Fruit fly (Drosophila melanogaster): ENCODE results near the gene inaE.

inaE gene

dm6 chrX:13747052-13747451 is 36.5 kb upstream of the inaE start (continued):
- TF ChIP-seq Met (GFP tag; optimal IDR thresholded peaks at IDR 0.05) (no peak), Eip93F (GFP tag; optimal IDR thresholded peaks at IDR 0.05) (peak; percentile 28), pdm3 (GFP tag; optimal IDR thresholded peaks at IDR 0.05) (no peak), svp (GFP tag) (peak; percentile 66), Hr38 (GFP tag; optimal IDR thresholded peaks at IDR 0.05) (no peak), net (GFP tag; optimal IDR thresholded peaks at IDR 0.05) (no peak), fd59A (GFP tag; optimal IDR thresholded peaks at IDR 0.05) (no peak), Ets96B (tag; optimal IDR thresholded peaks at IDR 0.05) (no peak), Lpt (GFP tag; optimal IDR thresholded peaks at IDR 0.05) (peak; percentile 54), Sox14 (GFP tag; optimal IDR thresholded peaks at IDR 0.05) (peak; percentile 29), ss (GFP tag; optimal IDR thresholded peaks at IDR 0.05) (no peak), CG34406 (GFP tag; optimal IDR thresholded peaks at IDR 0.05) (no peak), OdsH (GFP tag; optimal IDR thresholded peaks at IDR 0.05) (no peak), eg (GFP tag; IDR thresholded peaks at IDR 0.05) (peak; percentile 66; the same call in 2 of the 3 replicates), salr (GFP tag; optimal IDR thresholded peaks at IDR 0.05) (no peak), fd85E (GFP tag; optimal IDR thresholded peaks at IDR 0.05) (no peak), CG10669 (GFP tag; optimal IDR thresholded peaks at IDR 0.05) (no peak), acj6 (GFP tag; optimal IDR thresholded peaks at IDR 0.05) (no peak), CG1621 (tag; optimal IDR thresholded peaks at IDR 0.05) (no peak), CG7368 (GFP tag; optimal IDR thresholded peaks at IDR 0.05) (no peak), CG6854 (GFP tag; optimal IDR thresholded peaks at IDR 0.05) (peak; percentile 46), CG31627 (GFP tag; optimal IDR thresholded peaks at IDR 0.05) (no peak), achi (GFP tag; optimal IDR thresholded peaks at IDR 0.05) (no peak), Hr4 (GFP tag; optimal IDR thresholded peaks at IDR 0.05) (no peak), fkh (GFP tag; optimal IDR thresholded peaks at IDR 0.05) (no peak), dsx (GFP tag; optimal IDR thresholded peaks at IDR 0.05; ENCODE audit: poor library complexity, severe bottlenecking) (no peak), CG15336 (GFP tag; IDR thresholded peaks at IDR 0.05) (peak; percentile 67)

dm6 chrX:13747635-13748467 is 35.7 kb upstream of the inaE start:
- TF ChIP-seq Eip78C (GFP tag): peak; percentile 84
- peak; percentile 77 for TF ChIP-seq CG15336 (GFP tag; IDR thresholded peaks at IDR 0.05)
- TF ChIP-seq eg (GFP tag; IDR thresholded peaks at IDR 0.05): peak; percentile 77
- peak; percentile 80 for TF ChIP-seq CG32006 (GFP tag; optimal IDR thresholded peaks at IDR 0.05)
- peak; percentile 51 for TF ChIP-seq CG16779 (tag; optimal IDR thresholded peaks at IDR 0.05)
- peak; percentile 40 for TF ChIP-seq CG4318 (GFP tag; optimal IDR thresholded peaks at IDR 0.05)
- peak; percentile 16 for TF ChIP-seq CG10631 (GFP tag; optimal IDR thresholded peaks at IDR 0.05)
- TF ChIP-seq Lpt (GFP tag; optimal IDR thresholded peaks at IDR 0.05): no peak
- TF ChIP-seq Eip75B (GFP tag; optimal IDR thresholded peaks at IDR 0.05): no peak
- 0 out of 2 replicates have a peak, but pooled peaks have one; percentile 22 for TF ChIP-seq CG11294 (GFP tag; IDR thresholded peaks at IDR 0.05)
- peak; percentile 27 for TF ChIP-seq CG11762 (GFP tag; optimal IDR thresholded peaks at IDR 0.05; ENCODE audit: insufficient read depth)
- peak; percentile 55 for TF ChIP-seq dac (GFP tag; optimal IDR thresholded peaks at IDR 0.05)
- peak; percentile 3 for TF ChIP-seq CG34406 (GFP tag; optimal IDR thresholded peaks at IDR 0.05)
- peak; percentile 72 for TF ChIP-seq CG6276 (GFP tag; optimal IDR thresholded peaks at IDR 0.05)
- TF ChIP-seq CG3919 (GFP tag; optimal IDR thresholded peaks at IDR 0.05): no peak
- TF ChIP-seq Hr38 (GFP tag; optimal IDR thresholded peaks at IDR 0.05): no peak
- TF ChIP-seq topi (GFP tag; optimal IDR thresholded peaks at IDR 0.05): no peak
- peak; percentile 46 for TF ChIP-seq OdsH (GFP tag; optimal IDR thresholded peaks at IDR 0.05)
- peak; percentile 30 for TF ChIP-seq net (GFP tag; optimal IDR thresholded peaks at IDR 0.05)
- TF ChIP-seq dsx (GFP tag; optimal IDR thresholded peaks at IDR 0.05; ENCODE audit: poor library complexity, severe bottlenecking): peak; percentile 63
- TF ChIP-seq ss (GFP tag; optimal IDR thresholded peaks at IDR 0.05): peak; percentile 68 to 83
- TF ChIP-seq salr (GFP tag; optimal IDR thresholded peaks at IDR 0.05): peak in 1 of 2 experiments; percentile 66
- TF ChIP-seq Ets21C (GFP tag; optimal IDR thresholded peaks at IDR 0.05): no peak
- no peak for TF ChIP-seq CG10669 (GFP tag; optimal IDR thresholded peaks at IDR 0.05)
- TF ChIP-seq Gug (GFP tag; IDR thresholded peaks at IDR 0.05): peak; percentile 47; the same call in 1 of the 2 replicates
- peak; percentile 52 for TF ChIP-seq svp (GFP tag)
- peak; percentile 39 for TF ChIP-seq acj6 (GFP tag; optimal IDR thresholded peaks at IDR 0.05)
- TF ChIP-seq CG7368 (GFP tag; optimal IDR thresholded peaks at IDR 0.05): no peak
- peak; percentile 67; the same call in 2 of the 3 replicates for TF ChIP-seq CG6163 (GFP tag; IDR thresholded peaks at IDR 0.05)
- TF ChIP-seq Sox15 (GFP tag; optimal IDR thresholded peaks at IDR 0.05): no peak
- TF ChIP-seq fd59A (GFP tag; optimal IDR thresholded peaks at IDR 0.05): peak; percentile 9
- peak; percentile 56 for TF ChIP-seq CG3032 (tag; optimal IDR thresholded peaks at IDR 0.05)
- no peak for TF ChIP-seq Eip93F (GFP tag; optimal IDR thresholded peaks at IDR 0.05)
- TF ChIP-seq CG6854 (GFP tag; optimal IDR thresholded peaks at IDR 0.05): no peak
- TF ChIP-seq Ets96B (tag; optimal IDR thresholded peaks at IDR 0.05): peak; percentile 46
- TF ChIP-seq pdm3 (GFP tag; optimal IDR thresholded peaks at IDR 0.05): peak; percentile 50
- TF ChIP-seq Hr4 (GFP tag; optimal IDR thresholded peaks at IDR 0.05): peak; percentile 54
- peak; percentile 5 for TF ChIP-seq esn (GFP tag; optimal IDR thresholded peaks at IDR 0.05)
- TF ChIP-seq fd85E (GFP tag; optimal IDR thresholded peaks at IDR 0.05): no peak
